Worm (Caenorhabditis elegans): ENCODE data around the gene T19H5.6.

- TF ChIP-seq tab-1 (GFP tag; IDR thresholded peaks at IDR 0.05) (no peak), T22C8.4 (GFP tag; IDR thresholded peaks at IDR 0.05) (no peak), cog-1 (tag; optimal IDR thresholded peaks at IDR 0.05) (no peak), klf-2 (GFP tag; conservative IDR thresholded peaks at IDR 0.05) (no peak), flt-1 (GFP tag; IDR thresholded peaks at IDR 0.05) (no peak), med-1 (GFP tag; optimal IDR thresholded peaks at IDR 0.05; ENCODE audit: insufficient read depth) (no peak), ref-1 (GFP tag; conservative IDR thresholded peaks at IDR 0.05) (no peak), ztf-23 (GFP tag; IDR thresholded peaks at IDR 0.05) (no peak), ztf-29 (GFP tag; IDR thresholded peaks at IDR 0.05) (no peak)
Observed at ce11 chrII:9500926-9501325, 30.9 kb upstream of the T19H5.6 start.
